Worm (Caenorhabditis elegans) whole organism, midembryonic: ENCODE measurements around the gene sre-11.

Experiments used
- T22C8.4 ChIP-seq: fragments of 200-800 bp; sonication (Bioruptor generic); IDR thresholded peaks from 2 replicates; pipeline ENCODE4 v1.3.6; 2022; ENCODE audit warnings: missing genetic modification characterization, missing compliant biosample characterization
- cog-1 ChIP-seq: sonication (generic microtip); optimal IDR thresholded peaks from 2 replicates; lab custom pipeline; 2016; ENCODE audit warnings: missing genetic modification characterization, missing compliant biosample characterization
- flt-1 ChIP-seq: fragments of 200-800 bp; sonication (Bioruptor generic); IDR thresholded peaks from 2 replicates; pipeline ENCODE4 v1.3.6; 2022; ENCODE audit warnings: missing genetic modification characterization, missing compliant biosample characterization
- klf-2 ChIP-seq: fragments of 200-800 bp; sonication (Bioruptor generic); conservative IDR thresholded peaks from 2 replicates; pipeline ENCODE4 v1.3.6; 2022; ENCODE audit warnings: missing genetic modification reagents, missing genetic modification characterization, missing compliant biosample characterization
- med-1 ChIP-seq: sonication (generic microtip); optimal IDR thresholded peaks from 2 replicates; lab custom pipeline; 2017; ENCODE audit warnings: missing genetic modification characterization, mild to moderate bottlenecking, missing compliant biosample characterization, antibody characterized with exemption, missing genetic modification reagents; ENCODE audit not compliant: insufficient read depth
- ref-1 ChIP-seq: fragments of 200-800 bp; sonication (Bioruptor generic); conservative IDR thresholded peaks from 2 replicates; pipeline ENCODE4 v1.3.6; 2022; ENCODE audit warnings: missing genetic modification reagents, missing genetic modification characterization, missing compliant biosample characterization
- tab-1 ChIP-seq: fragments of 200-800 bp; sonication (Bioruptor generic); IDR thresholded peaks from 2 replicates; pipeline ENCODE4 v1.3.6; 2022; ENCODE audit warnings: missing genetic modification characterization, missing compliant biosample characterization
- ztf-23 ChIP-seq: fragments of 200-800 bp; sonication (Bioruptor generic); IDR thresholded peaks from 2 replicates; pipeline ENCODE4 v1.3.6; 2022; ENCODE audit warnings: missing genetic modification reagents, missing genetic modification characterization, missing compliant biosample characterization
- ztf-29 ChIP-seq: fragments of 200-800 bp; sonication (Bioruptor generic); IDR thresholded peaks from 2 replicates; pipeline ENCODE4 v1.3.6; 2022; ENCODE audit warnings: missing genetic modification reagents, missing genetic modification characterization, missing compliant biosample characterization

ce11 chrV:7728003-7728678 lies 44.4 kb upstream of the sre-11 start:
- 0 out of 2 replicates have a peak, but pooled peaks have one; percentile 36 for TF ChIP-seq klf-2
- TF ChIP-seq med-1 (GFP tag; lab: Kevin White, UChicago): no peak
- no peak for TF ChIP-seq ref-1 (GFP tag; lab: Robert Waterston, UW)
- TF ChIP-seq T22C8.4 (GFP tag; lab: Robert Waterston, UW): no peak; the same call in 1 of the 2 replicates
- 0 out of 2 replicates have a peak, but pooled peaks have one; percentile 41 for TF ChIP-seq flt-1 (GFP tag; lab: Robert Waterston, UW)
- no peak for TF ChIP-seq ztf-29 (GFP tag; lab: Robert Waterston, UW)
- TF ChIP-seq tab-1: no peak
- TF ChIP-seq cog-1 (tag; lab: Kevin White, UChicago): peak; percentile 48
- no peak for TF ChIP-seq ztf-23 (GFP tag; lab: Robert Waterston, UW)
